Fruit fly (Drosophila melanogaster) whole organism, embryonic: ENCODE measurements around the gene CG10300.

Source experiments
- Awh ChIP-seq: fragments of 200-800 bp; sonication (Bioruptor generic); IDR thresholded peaks from 2 replicates; pipeline ENCODE4, ENCODE4 v1.3.6; 2022; ENCODE audit warnings: missing biosample characterization, missing genetic modification characterization
- B-H2 ChIP-seq: fragments of 200-800 bp; sonication (Bioruptor generic); optimal IDR thresholded peaks from 2 replicates; lab custom pipeline; 2018; ENCODE audit warnings: missing biosample characterization, mild to moderate bottlenecking, missing genetic modification characterization
- CG10543 ChIP-seq: fragments of 200-800 bp; sonication (Bioruptor generic); optimal IDR thresholded peaks from 3 replicates; lab custom pipeline; 2017; ENCODE audit warnings: missing biosample characterization, mild to moderate bottlenecking, missing genetic modification characterization, moderate library complexity
- CG11560 ChIP-seq: fragments of 200-800 bp; sonication (Bioruptor generic); IDR thresholded peaks from 3 replicates; pipeline ENCODE4 v1.3.6; 2022; ENCODE audit warnings: missing biosample characterization, missing genetic modification characterization
- CG1233 ChIP-seq: fragments of 200-800 bp; sonication (Bioruptor generic); optimal IDR thresholded peaks from 4 replicates; lab custom pipeline; 2018; ENCODE audit warnings: missing biosample characterization, mild to moderate bottlenecking, missing genetic modification characterization
- CG12769 ChIP-seq: fragments of 200-800 bp; sonication (Bioruptor generic); optimal IDR thresholded peaks from 2 replicates; lab custom pipeline; 2019; ENCODE audit warnings: missing biosample characterization, mild to moderate bottlenecking, missing genetic modification characterization, moderate library complexity
- CG17912 ChIP-seq: fragments of 200-800 bp; sonication (Bioruptor generic); optimal IDR thresholded peaks from 2 replicates; lab custom pipeline; 2018; ENCODE audit warnings: missing biosample characterization, mild to moderate bottlenecking, missing genetic modification characterization
- CG18599 ChIP-seq: fragments of 200-800 bp; sonication (Bioruptor generic); optimal IDR thresholded peaks from 3 replicates; lab custom pipeline; 2017; ENCODE audit warnings: missing biosample characterization, missing genetic modification characterization, mild to moderate bottlenecking, moderate library complexity, missing genetic modification reagents
- CG33557 ChIP-seq: fragments of 200-800 bp; sonication (Bioruptor generic); optimal IDR thresholded peaks from 2 replicates; lab custom pipeline; 2019; ENCODE audit warnings: missing biosample characterization, mild to moderate bottlenecking, missing genetic modification characterization, moderate library complexity
- CG34376 ChIP-seq: fragments of 200-800 bp; sonication (Bioruptor generic); optimal IDR thresholded peaks from 2 replicates; lab custom pipeline; 2018; ENCODE audit warnings: missing biosample characterization, mild to moderate bottlenecking, missing genetic modification characterization
- CG4617 ChIP-seq: fragments of 200-800 bp; sonication (Bioruptor generic); optimal IDR thresholded peaks from 3 replicates; lab custom pipeline; 2016; ENCODE audit warnings: missing biosample characterization, missing genetic modification characterization, borderline replicate concordance
- CG7357 ChIP-seq: fragments of 200-800 bp; sonication (Bioruptor generic); IDR thresholded peaks from 3 replicates; pipeline ENCODE4 v1.3.6; 2022; ENCODE audit warnings: missing biosample characterization, missing genetic modification characterization
- CG7786 ChIP-seq: fragments of 200-800 bp; sonication (Bioruptor generic); optimal IDR thresholded peaks from 2 replicates; lab custom pipeline; 2016; ENCODE audit warnings: missing biosample characterization, missing genetic modification characterization
- CG8478 ChIP-seq: fragments of >200 bp; optimal IDR thresholded peaks from 2 replicates; lab custom pipeline; 2018
- CG9727 ChIP-seq: fragments of 200-800 bp; sonication (Bioruptor generic); optimal IDR thresholded peaks from 3 replicates; lab custom pipeline; 2017; ENCODE audit warnings: missing biosample characterization, mild to moderate bottlenecking, missing genetic modification characterization
- CG9817 ChIP-seq: fragments of 200-800 bp; sonication (Bioruptor generic); optimal IDR thresholded peaks from 2 replicates; lab custom pipeline; 2018; ENCODE audit warnings: missing biosample characterization, mild to moderate bottlenecking, missing genetic modification characterization, moderate library complexity
- Doc2 ChIP-seq: fragments of 200-800 bp; sonication (Bioruptor generic); IDR thresholded peaks from 2 replicates; pipeline ENCODE4 v1.3.6; 2022; ENCODE audit warnings: missing biosample characterization, missing genetic modification characterization
- E2f1 ChIP-seq: fragments of 200-800 bp; sonication (Bioruptor generic); IDR thresholded peaks from 2 replicates; pipeline ENCODE4 v1.3.6; 2022; ENCODE audit warnings: missing biosample characterization, missing genetic modification characterization
- HLH3B ChIP-seq: fragments of 200-800 bp; sonication (Bioruptor generic); IDR thresholded peaks from 2 replicates; pipeline ENCODE4 v1.3.6; 2022; ENCODE audit warnings: missing biosample characterization, missing genetic modification characterization
- Hand ChIP-seq: fragments of 200-800 bp; sonication (Bioruptor generic); optimal IDR thresholded peaks from 2 replicates; lab custom pipeline; 2017; ENCODE audit warnings: mild to moderate bottlenecking, missing biosample characterization, missing genetic modification reagents, missing genetic modification characterization
- Hr3 ChIP-seq: fragments of 200-800 bp; sonication (Bioruptor generic); optimal IDR thresholded peaks from 3 replicates; lab custom pipeline; 2016; ENCODE audit warnings: missing biosample characterization, missing genetic modification characterization
- MBD-R2 ChIP-seq: fragments of 200-800 bp; sonication (Bioruptor generic); IDR thresholded peaks from 2 replicates; pipeline ENCODE4 v1.3.6; 2022; ENCODE audit warnings: missing biosample characterization, missing genetic modification characterization
- MESR4 ChIP-seq: fragments of 200-800 bp; sonication (Bioruptor generic); optimal IDR thresholded peaks from 2 replicates; lab custom pipeline; 2018; ENCODE audit warnings: missing biosample characterization, mild to moderate bottlenecking, missing genetic modification characterization, moderate library complexity
- Opbp ChIP-seq: fragments of 200-800 bp; sonication (Bioruptor generic); IDR thresholded peaks from 3 replicates; pipeline ENCODE4 v1.3.6; 2022; ENCODE audit warnings: missing biosample characterization, missing genetic modification characterization; ENCODE audit not compliant: partially characterized antibody
- Rfx ChIP-seq: fragments of 200-800 bp; sonication (Bioruptor generic); IDR thresholded peaks from 2 replicates; pipeline ENCODE4 v1.3.6; 2022; ENCODE audit warnings: missing biosample characterization, missing genetic modification characterization
- Side ChIP-seq: fragments of 200-800 bp; sonication (Bioruptor generic); optimal IDR thresholded peaks from 2 replicates; lab custom pipeline; 2016; ENCODE audit warnings: missing biosample characterization, missing genetic modification characterization
- Sin3A ChIP-seq: fragments of >200 bp; optimal IDR thresholded peaks from 2 replicates; lab custom pipeline; 2018
- ash1 ChIP-seq: fragments of 200-800 bp; sonication (Bioruptor generic); optimal IDR thresholded peaks from 2 replicates; lab custom pipeline; 2018; ENCODE audit warnings: missing biosample characterization, mild to moderate bottlenecking, missing genetic modification characterization
- bigmax ChIP-seq: fragments of 200-800 bp; sonication (Bioruptor generic); optimal IDR thresholded peaks from 2 replicates; lab custom pipeline; 2018; ENCODE audit warnings: missing biosample characterization, mild to moderate bottlenecking, missing genetic modification characterization
- chm ChIP-seq: fragments of 200-800 bp; sonication (Bioruptor generic); IDR thresholded peaks from 2 replicates; pipeline ENCODE4 v1.3.6; 2022; ENCODE audit warnings: missing biosample characterization, missing genetic modification characterization
- ci ChIP-seq: fragments of 200-800 bp; sonication (Bioruptor generic); IDR thresholded peaks from 3 replicates; pipeline ENCODE4 v1.3.6; 2022; ENCODE audit warnings: missing biosample characterization, missing genetic modification characterization
- ewg ChIP-seq: fragments of 200-800 bp; sonication (Bioruptor generic); optimal IDR thresholded peaks from 3 replicates; lab custom pipeline; 2017; ENCODE audit warnings: mild to moderate bottlenecking, missing biosample characterization, missing genetic modification reagents, missing genetic modification characterization
- gsb ChIP-seq: fragments of 200-800 bp; sonication (Bioruptor generic); IDR thresholded peaks from 2 replicates; pipeline ENCODE4 v1.3.6; 2022; ENCODE audit warnings: missing biosample characterization, missing genetic modification characterization
- gsb-n ChIP-seq: fragments of 200-800 bp; sonication (Bioruptor generic); optimal IDR thresholded peaks from 3 replicates; lab custom pipeline; 2018; ENCODE audit warnings: missing biosample characterization, mild to moderate bottlenecking, missing genetic modification characterization
- hth ChIP-seq: fragments of >200 bp; optimal IDR thresholded peaks from 2 replicates; lab custom pipeline; 2017; ENCODE audit warnings: inconsistent platforms
- ind ChIP-seq: fragments of 200-800 bp; sonication (Bioruptor generic); optimal IDR thresholded peaks from 3 replicates; lab custom pipeline; 2016; ENCODE audit warnings: missing biosample characterization, missing genetic modification characterization
- kah ChIP-seq: fragments of 200-800 bp; sonication (Bioruptor generic); optimal IDR thresholded peaks from 2 replicates; lab custom pipeline; 2018; ENCODE audit warnings: missing biosample characterization, mild to moderate bottlenecking, missing genetic modification characterization
- knrl ChIP-seq: fragments of 200-800 bp; sonication (Bioruptor generic); IDR thresholded peaks from 3 replicates; pipeline ENCODE4 v1.3.6; 2022; ENCODE audit warnings: missing biosample characterization, missing genetic modification characterization; ENCODE audit not compliant: partially characterized antibody
- lilli ChIP-seq: fragments of 200-800 bp; sonication (Bioruptor generic); optimal IDR thresholded peaks from 3 replicates; lab custom pipeline; 2016; ENCODE audit warnings: missing biosample characterization, missing genetic modification characterization
- luna ChIP-seq: fragments of 200-800 bp; sonication (Bioruptor generic); optimal IDR thresholded peaks from 2 replicates; lab custom pipeline; 2016; ENCODE audit warnings: missing biosample characterization, missing genetic modification characterization
- nom ChIP-seq: fragments of 200-800 bp; sonication (Bioruptor generic); optimal IDR thresholded peaks from 2 replicates; lab custom pipeline; 2017; ENCODE audit warnings: missing biosample characterization, missing genetic modification characterization, mild to moderate bottlenecking, moderate library complexity, missing genetic modification reagents
- oc ChIP-seq: fragments of 200-800 bp; sonication (Bioruptor generic); optimal IDR thresholded peaks from 2 replicates; lab custom pipeline; 2018; ENCODE audit warnings: missing biosample characterization, mild to moderate bottlenecking, missing genetic modification characterization, moderate library complexity
- org-1 ChIP-seq: fragments of 200-800 bp; sonication (Bioruptor generic); optimal IDR thresholded peaks from 2 replicates; lab custom pipeline; 2017; ENCODE audit warnings: missing biosample characterization, missing genetic modification characterization
- pan ChIP-seq, 4 experiments: fragments of >200 bp in 3 of 4; fragments of 200-800 bp in 1 of 4; sonication (Bioruptor generic) in 1 of 4; optimal IDR thresholded peaks in 3 of 4; IDR thresholded peaks in 1 of 4; 2 replicates each; pipeline versions ENCODE4 v1.3.6 to Lab custom; 2017 to 2022; ENCODE audit warnings: missing biosample characterization in 2 of 4, missing genetic modification characterization in 2 of 4, mixed read lengths in 1 of 4
- pb ChIP-seq: fragments of 200-800 bp; sonication (Bioruptor generic); optimal IDR thresholded peaks from 3 replicates; lab custom pipeline; 2016; ENCODE audit warnings: missing biosample characterization, missing genetic modification characterization
- pzg ChIP-seq: fragments of 200-800 bp; sonication (Bioruptor generic); optimal IDR thresholded peaks from 3 replicates; lab custom pipeline; 2018; ENCODE audit warnings: missing biosample characterization, mild to moderate bottlenecking, missing genetic modification characterization, moderate library complexity
- so ChIP-seq: fragments of 200-800 bp; sonication (Bioruptor generic); IDR thresholded peaks from 3 replicates; pipeline ENCODE4 v1.3.6; 2022; ENCODE audit warnings: missing biosample characterization, missing genetic modification characterization
- unc-4 ChIP-seq: fragments of 200-800 bp; sonication (Bioruptor generic); IDR thresholded peaks from 2 replicates; pipeline ENCODE4 v1.3.6; 2022; ENCODE audit warnings: missing biosample characterization, missing genetic modification characterization; ENCODE audit not compliant: partially characterized antibody
- wek ChIP-seq: fragments of 200-800 bp; sonication (Bioruptor generic); optimal IDR thresholded peaks from 3 replicates; lab custom pipeline; 2018; ENCODE audit warnings: missing biosample characterization, mild to moderate bottlenecking, missing genetic modification characterization, moderate library complexity
- yki ChIP-seq: fragments of >200 bp; optimal IDR thresholded peaks from 3 replicates; lab custom pipeline; 2018
- zfh2 ChIP-seq: fragments of 200-800 bp; sonication (Bioruptor generic); optimal IDR thresholded peaks from 2 replicates; lab custom pipeline; 2016; ENCODE audit warnings: missing biosample characterization, missing genetic modification characterization

Gene CG10300

DNA sequence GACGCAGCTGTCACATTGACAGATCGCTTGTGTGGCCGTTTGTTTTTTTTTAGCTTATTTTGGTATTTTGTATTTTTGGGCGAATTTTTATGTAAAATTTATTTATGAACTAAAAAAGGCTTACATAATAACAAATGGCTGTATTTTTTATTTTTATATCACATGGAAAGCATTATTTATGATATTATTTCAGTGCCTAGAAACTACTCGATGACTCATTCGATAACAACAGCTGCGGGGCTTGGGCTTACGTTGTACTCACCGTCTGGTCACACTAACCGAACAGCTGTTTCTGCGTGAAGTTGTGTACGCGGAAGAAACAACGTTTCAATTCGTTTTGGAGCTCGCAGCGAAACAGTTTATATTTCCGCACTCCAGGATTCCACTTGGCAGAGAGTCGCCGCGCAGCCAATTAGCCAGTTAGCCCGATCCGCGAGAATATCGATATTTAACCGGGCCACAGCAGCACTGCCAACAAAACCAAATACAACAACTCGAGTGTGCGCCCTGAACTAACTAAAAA, 21.7 kb downstream of the CG10300 start, which contains the start of the genes Hmgcr and Rpn9 (continued):
- TF ChIP-seq CG34376 (peak; percentile 21), ind (GFP tag; lab: Kevin White, UChicago) (no peak), CG11560 (tag; lab: Robert Waterston, UW) (peak; percentile 99), unc-4 (GFP tag; lab: Robert Waterston, UW) (0 out of 2 replicates have a peak, but pooled peaks have one; percentile 44), org-1 (no peak), Side (no peak), ash1 (GFP tag; lab: Kevin White, UChicago) (no peak), ewg (peak; percentile 70), hth (lab: Kevin White, UChicago) (no peak), Hand (GFP tag; lab: Kevin White, UChicago) (no peak), CG18599 (no peak), CG9727 (GFP tag; lab: Kevin White, UChicago) (no peak), Opbp (GFP tag; lab: Robert Waterston, UW) (0 out of 3 replicates have a peak, but pooled peaks have one; percentile 48), knrl (GFP tag; lab: Robert Waterston, UW) (peak; percentile 9; the same call in 1 of the 3 replicates), HLH3B (GFP tag; lab: Robert Waterston, UW) (no peak), ci (GFP tag; lab: Robert Waterston, UW) (peak; percentile 65; the same call in 2 of the 3 replicates), kah (GFP tag; lab: Kevin White, UChicago) (no peak), pan (optimal IDR thresholded peaks at IDR 0.05; lab: Kevin White, UChicago) (no peak), pan (GFP tag; optimal IDR thresholded peaks at IDR 0.05 in 1 of 2, IDR thresholded peaks at IDR 0.05 in 1 of 2) (no peak), CG1233 (GFP tag; lab: Kevin White, UChicago) (no peak), CG4617 (GFP tag; lab: Kevin White, UChicago) (peak; percentile 41), B-H2 (GFP tag; lab: Kevin White, UChicago) (no peak), nom (GFP tag; lab: Kevin White, UChicago) (peak; percentile 49), CG7786 (no peak), gsb-n (tag; lab: Kevin White, UChicago) (peak; percentile 49), MBD-R2 (peak; percentile 73), lilli (peak; percentile 13), bigmax (GFP tag; lab: Kevin White, UChicago) (no peak), E2f1 (GFP tag; lab: Robert Waterston, UW) (no peak), luna (GFP tag; lab: Kevin White, UChicago) (no peak), so (GFP tag; lab: Robert Waterston, UW) (no peak; the same call in 2 of the 3 replicates), pzg (peak; percentile 90), chm (peak; percentile 70; the same call in 1 of the 2 replicates), CG7357 (no peak), MESR4 (GFP tag; lab: Kevin White, UChicago) (peak; percentile 66), CG10543 (no peak), yki (lab: Kevin White, UChicago) (no peak), wek (GFP tag; lab: Kevin White, UChicago) (peak; percentile 30), CG12769 (no peak), Awh (GFP tag; lab: Robert Waterston, UW) (peak; percentile 34; the same call in 1 of the 2 replicates), CG8478 (lab: Kevin White, UChicago) (no peak), oc (tag; lab: Kevin White, UChicago) (no peak), pb (GFP tag; lab: Kevin White, UChicago) (no peak), Sin3A (lab: Kevin White, UChicago) (peak; percentile 95), Doc2 (GFP tag; lab: Robert Waterston, UW) (no peak), zfh2 (GFP tag; lab: Kevin White, UChicago) (no peak), CG9817 (no peak), CG17912 (GFP tag; lab: Kevin White, UChicago) (no peak), Hr3 (GFP tag; lab: Kevin White, UChicago) (no peak), Rfx (GFP tag; lab: Robert Waterston, UW) (no peak), CG33557 (GFP tag; lab: Kevin White, UChicago) (peak; percentile 24), gsb (GFP tag; lab: Robert Waterston, UW) (no peak)
